Worm (Caenorhabditis elegans): ENCODE results near the gene fbxa-47.

ce11 chrIII:2211120-2211519, 21.1 kb downstream of the fbxa-47 start, which contains the start of gene C39B5.14:
- no peak for TF ChIP-seq elt-1 (tag; optimal IDR thresholded peaks at IDR 0.05; ENCODE audit: borderline replicate concordance, insufficient read depth)
- no peak for TF ChIP-seq nhr-237 (tag; optimal IDR thresholded peaks at IDR 0.05)
- no peak for TF ChIP-seq ceh-39 (tag; optimal IDR thresholded peaks at IDR 0.05)

Measured in whole organism, mixed stage, embryonic.